Fruit fly (Drosophila melanogaster) whole organism, prepupa: Measurements from ENCODE around the gene Cda5.

ENCODE experiments used
- CG11902 ChIP-seq: fragments of 200-800 bp; sonication (Bioruptor generic); optimal IDR thresholded peaks from 3 replicates; lab custom pipeline; 2016; ENCODE audit warnings: missing biosample characterization, missing genetic modification characterization
- CG15336 ChIP-seq: fragments of 200-800 bp; sonication (Bioruptor generic); IDR thresholded peaks from 2 replicates; pipeline ENCODE4 v1.3.6; 2022; ENCODE audit warnings: missing biosample characterization, missing genetic modification characterization
- CG16779 ChIP-seq: fragments of 200-800 bp; sonication (Bioruptor generic); optimal IDR thresholded peaks from 3 replicates; lab custom pipeline; 2017; ENCODE audit warnings: missing biosample characterization, mild to moderate bottlenecking, missing genetic modification characterization
- CG32006 ChIP-seq: fragments of 200-800 bp; sonication (Bioruptor generic); optimal IDR thresholded peaks from 3 replicates; lab custom pipeline; 2017; ENCODE audit warnings: missing biosample characterization, mild to moderate bottlenecking, missing genetic modification characterization
- CG34406 ChIP-seq: fragments of 200-800 bp; sonication (Bioruptor generic); optimal IDR thresholded peaks from 3 replicates; lab custom pipeline; 2016; ENCODE audit warnings: missing biosample characterization, missing genetic modification characterization
- CG6854 ChIP-seq: fragments of 200-800 bp; sonication (Bioruptor generic); optimal IDR thresholded peaks from 2 replicates; lab custom pipeline; 2017; ENCODE audit warnings: missing biosample characterization, mild to moderate bottlenecking, missing genetic modification characterization
- CG7368 ChIP-seq: fragments of 200-800 bp; sonication (Bioruptor generic); optimal IDR thresholded peaks from 3 replicates; lab custom pipeline; 2016; ENCODE audit warnings: missing biosample characterization, missing genetic modification characterization
- Eip93F ChIP-seq: fragments of 200-800 bp; sonication (Bioruptor generic); optimal IDR thresholded peaks from 2 replicates; lab custom pipeline; 2016; ENCODE audit warnings: missing biosample characterization, mild to moderate bottlenecking, missing genetic modification characterization
- Gug ChIP-seq: fragments of 200-800 bp; sonication (Bioruptor generic); IDR thresholded peaks from 2 replicates; pipeline ENCODE4 v1.3.6; 2022; ENCODE audit warnings: missing biosample characterization, missing genetic modification characterization
- Hr39 ChIP-seq: fragments of 200-800 bp; sonication (Bioruptor generic); optimal IDR thresholded peaks from 2 replicates; lab custom pipeline; 2016; ENCODE audit warnings: missing biosample characterization, missing genetic modification characterization
- Sox102F ChIP-seq: fragments of 200-800 bp; sonication (Bioruptor generic); optimal IDR thresholded peaks from 2 replicates; lab custom pipeline; 2016; ENCODE audit warnings: missing biosample characterization, mild to moderate bottlenecking, missing genetic modification characterization
- net ChIP-seq: fragments of 200-800 bp; sonication (Bioruptor generic); optimal IDR thresholded peaks from 3 replicates; lab custom pipeline; 2016; ENCODE audit warnings: missing biosample characterization, missing genetic modification characterization
- topi ChIP-seq: fragments of 200-800 bp; sonication (Bioruptor generic); optimal IDR thresholded peaks from 3 replicates; lab custom pipeline; 2016; ENCODE audit warnings: missing biosample characterization, missing genetic modification characterization
- vri ChIP-seq: fragments of 200-800 bp; sonication (Bioruptor generic); optimal IDR thresholded peaks from 3 replicates; lab custom pipeline; 2016; ENCODE audit warnings: missing biosample characterization, mild to moderate bottlenecking, missing genetic modification characterization

DNA sequence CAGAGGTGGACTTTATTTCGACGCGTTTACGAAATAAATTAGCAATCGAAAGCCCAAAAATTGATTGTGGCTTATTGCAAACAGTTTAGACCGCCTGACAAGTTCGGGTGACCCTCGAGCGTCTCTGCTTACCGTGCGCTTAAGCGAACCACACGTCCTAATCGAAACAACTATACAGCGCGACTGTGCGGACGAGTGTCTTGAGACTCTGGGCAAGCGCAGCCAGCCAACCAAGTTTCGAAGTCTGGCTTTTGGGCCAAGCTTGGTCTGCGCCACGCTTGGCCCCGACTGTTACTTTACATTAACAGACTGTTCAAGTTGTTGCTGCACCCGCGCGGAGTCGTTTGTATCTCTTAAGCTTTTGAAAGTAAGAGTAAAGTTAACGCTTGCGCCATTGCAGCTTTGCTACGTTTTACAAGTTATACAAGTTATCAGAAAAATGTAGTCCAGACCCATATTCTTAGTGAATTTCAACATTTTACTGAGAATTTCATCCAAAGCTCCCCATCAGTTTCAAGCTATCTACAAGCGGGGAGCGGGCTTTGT lies 6.1 kb downstream of the Cda5 start:
- TF ChIP-seq vri (GFP tag; lab: Kevin White, UChicago) (no peak), Sox102F (GFP tag; lab: Kevin White, UChicago) (no peak), CG6854 (GFP tag; lab: Kevin White, UChicago) (no peak), CG11902 (GFP tag; lab: Kevin White, UChicago) (no peak), CG15336 (peak; percentile 14; the same call in 1 of the 2 replicates), CG34406 (no peak), topi (GFP tag; lab: Kevin White, UChicago) (no peak), Eip93F (GFP tag; lab: Kevin White, UChicago) (no peak), net (GFP tag; lab: Kevin White, UChicago) (peak; percentile 54), CG32006 (GFP tag; lab: Kevin White, UChicago) (no peak), CG16779 (tag; lab: Kevin White, UChicago) (no peak), CG7368 (GFP tag; lab: Kevin White, UChicago) (no peak), Gug (GFP tag; lab: Robert Waterston, UW) (no peak), Hr39 (no peak)
